Fruit fly (Drosophila melanogaster) whole organism: ENCODE results near the gene CG12773.

Experiments used
- CG8478 ChIP-seq: fragments of >200 bp; optimal IDR thresholded peaks from 2 replicates; lab custom pipeline; 2018; ENCODE audit warnings: inconsistent platforms
- Dll ChIP-seq: fragments of >200 bp; optimal IDR thresholded peaks from 2 replicates; lab custom pipeline; 2017
- pan ChIP-seq: fragments of >200 bp; optimal IDR thresholded peaks from 2 replicates; lab custom pipeline; 2017
- usp ChIP-seq: fragments of >200 bp; optimal IDR thresholded peaks from 2 replicates; lab custom pipeline; 2017; ENCODE audit warnings: missing biosample characterization, missing genetic modification characterization, mixed read lengths

- TF ChIP-seq CG8478 (no peak), usp (GFP tag; lab: Kevin White, UChicago) (no peak), Dll (lab: Kevin White, UChicago) (no peak), pan (lab: Kevin White, UChicago) (no peak)
These were observed 44.1 kb upstream of the CG12773 start for dm6 chrX:1397649-1398454.
